Worm (Caenorhabditis elegans) whole organism, late embryonic: ENCODE measurements around the gene clec-123.
A peak's percentile ranks its signal among the peaks of the same experiment; 100 is the strongest.

Experiments used
- C08G9.2 ChIP-seq: sonication (generic microtip); optimal IDR thresholded peaks from 2 replicates; lab custom pipeline; 2016; ENCODE audit warnings: mild to moderate bottlenecking, missing genetic modification characterization, moderate library complexity, missing compliant biosample characterization
- C38D4.7 ChIP-seq: fragments of 200-800 bp; sonication (Bioruptor generic); optimal IDR thresholded peaks from 2 replicates; lab custom pipeline; 2018; ENCODE audit warnings: mild to moderate bottlenecking, missing genetic modification characterization, moderate library complexity, missing compliant biosample characterization
- F13H6.1 ChIP-seq: sonication (generic microtip); optimal IDR thresholded peaks from 2 replicates; lab custom pipeline; 2016; ENCODE audit warnings: missing genetic modification characterization, missing compliant biosample characterization
- ahr-1 ChIP-seq: sonication (generic microtip); optimal IDR thresholded peaks from 2 replicates; lab custom pipeline; 2016; ENCODE audit warnings: missing genetic modification characterization, missing compliant biosample characterization
- ama-1 ChIP-seq: fragments of 150-350 bp; optimal IDR thresholded peaks from 2 replicates; lab custom pipeline; 2014
- ceh-18 ChIP-seq: sonication (generic microtip); optimal IDR thresholded peaks from 2 replicates; lab custom pipeline; 2016; ENCODE audit warnings: missing genetic modification characterization, missing compliant biosample characterization
- ceh-2 ChIP-seq: sonication (generic microtip); optimal IDR thresholded peaks from 2 replicates; lab custom pipeline; 2016; ENCODE audit warnings: missing genotype, missing genetic modification characterization, missing compliant biosample characterization
- ceh-24 ChIP-seq: sonication (generic microtip); optimal IDR thresholded peaks from 2 replicates; lab custom pipeline; 2016; ENCODE audit warnings: mild to moderate bottlenecking, missing genetic modification characterization, missing compliant biosample characterization
- ceh-30 ChIP-seq: fragments of 150-350 bp; optimal IDR thresholded peaks from 2 replicates; lab custom pipeline; 2014; ENCODE audit warnings: missing biosample characterization, missing genetic modification characterization
- ceh-31 ChIP-seq: sonication (generic microtip); optimal IDR thresholded peaks from 2 replicates; lab custom pipeline; 2016; ENCODE audit warnings: missing genetic modification characterization, missing compliant biosample characterization
- ceh-34 ChIP-seq: sonication (generic microtip); optimal IDR thresholded peaks from 2 replicates; lab custom pipeline; 2016; ENCODE audit warnings: mild to moderate bottlenecking, missing genetic modification characterization, missing compliant biosample characterization
- ceh-48 ChIP-seq: sonication (generic microtip); optimal IDR thresholded peaks from 2 replicates; lab custom pipeline; 2016; ENCODE audit warnings: missing genetic modification characterization, inconsistent platforms, missing compliant biosample characterization
- ceh-9 ChIP-seq: sonication (generic microtip); optimal IDR thresholded peaks from 2 replicates; lab custom pipeline; 2016; ENCODE audit warnings: mild to moderate bottlenecking, missing genetic modification characterization, inconsistent platforms, missing compliant biosample characterization
- dmd-4 ChIP-seq: sonication (generic microtip); optimal IDR thresholded peaks from 2 replicates; lab custom pipeline; 2016; ENCODE audit warnings: borderline replicate concordance, missing genetic modification characterization, missing compliant biosample characterization
- elt-4 ChIP-seq: sonication (generic microtip); optimal IDR thresholded peaks from 2 replicates; lab custom pipeline; 2016; ENCODE audit warnings: missing genetic modification characterization, missing compliant biosample characterization
- eyg-1 ChIP-seq: sonication (generic microtip); optimal IDR thresholded peaks from 2 replicates; lab custom pipeline; 2016; ENCODE audit warnings: missing genotype, missing genetic modification characterization, missing compliant biosample characterization
- fax-1 ChIP-seq: sonication (generic microtip); optimal IDR thresholded peaks from 2 replicates; lab custom pipeline; 2016; ENCODE audit warnings: missing genotype, missing genetic modification characterization, missing compliant biosample characterization
- fkh-10 ChIP-seq: fragments of 150-350 bp; optimal IDR thresholded peaks from 2 replicates; lab custom pipeline; 2014; ENCODE audit warnings: missing biosample characterization, missing genetic modification reagents, missing genetic modification characterization
- gmeb-2 ChIP-seq: sonication (generic microtip); optimal IDR thresholded peaks from 2 replicates; lab custom pipeline; 2016; ENCODE audit warnings: missing genetic modification characterization, inconsistent platforms, missing compliant biosample characterization
- hlh-13 ChIP-seq: fragments of 200-800 bp; sonication (Bioruptor generic); optimal IDR thresholded peaks from 2 replicates; lab custom pipeline; 2018; ENCODE audit warnings: mild to moderate bottlenecking, missing genetic modification characterization, missing compliant biosample characterization
- hlh-30 ChIP-seq: sonication (generic microtip); optimal IDR thresholded peaks from 2 replicates; lab custom pipeline; 2017; ENCODE audit warnings: antibody characterized with exemption, missing genetic modification characterization, missing compliant biosample characterization; ENCODE audit not compliant: insufficient read depth
- hlh-6 ChIP-seq: sonication (generic microtip); optimal IDR thresholded peaks from 2 replicates; lab custom pipeline; 2016; ENCODE audit warnings: missing genotype, missing genetic modification characterization, missing compliant biosample characterization
- lin-11 ChIP-seq: fragments of 200-800 bp; sonication (Bioruptor generic); optimal IDR thresholded peaks from 2 replicates; lab custom pipeline; 2018; ENCODE audit warnings: mild to moderate bottlenecking, missing genetic modification characterization, missing compliant biosample characterization
- nhr-11 ChIP-seq: fragments of 150-350 bp; optimal IDR thresholded peaks from 2 replicates; lab custom pipeline; 2014; ENCODE audit warnings: missing biosample characterization, missing genetic modification characterization
- npax-4 ChIP-seq: sonication (generic microtip); optimal IDR thresholded peaks from 2 replicates; lab custom pipeline; 2016; ENCODE audit warnings: missing genetic modification characterization, missing compliant biosample characterization
- odd-2 ChIP-seq: sonication (generic microtip); optimal IDR thresholded peaks from 2 replicates; lab custom pipeline; 2017; ENCODE audit warnings: antibody characterized with exemption, mild to moderate bottlenecking, missing genetic modification characterization, missing compliant biosample characterization
- pat-9 ChIP-seq: fragments of 200-800 bp; sonication (Bioruptor generic); optimal IDR thresholded peaks from 2 replicates; lab custom pipeline; 2018; ENCODE audit warnings: mild to moderate bottlenecking, missing genetic modification characterization, moderate library complexity, missing compliant biosample characterization
- pax-1 ChIP-seq: fragments of 150-350 bp; optimal IDR thresholded peaks from 2 replicates; lab custom pipeline; 2014; ENCODE audit warnings: missing biosample characterization, missing genetic modification characterization
- pha-2 ChIP-seq: sonication (generic microtip); optimal IDR thresholded peaks from 2 replicates; lab custom pipeline; 2017; ENCODE audit warnings: mild to moderate bottlenecking, missing genetic modification characterization, missing compliant biosample characterization
- pqm-1 ChIP-seq: sonication (generic microtip); optimal IDR thresholded peaks from 2 replicates; lab custom pipeline; 2016; ENCODE audit warnings: missing genetic modification characterization, missing compliant biosample characterization
- sdc-2 ChIP-seq: sonication (generic microtip); optimal IDR thresholded peaks from 2 replicates; lab custom pipeline; 2016; ENCODE audit warnings: missing genotype, missing genetic modification characterization, missing compliant biosample characterization
- tbx-2 ChIP-seq: sonication (generic microtip); optimal IDR thresholded peaks from 2 replicates; lab custom pipeline; 2016; ENCODE audit warnings: missing genetic modification characterization, missing compliant biosample characterization
- tbx-7 ChIP-seq: sonication (generic microtip); optimal IDR thresholded peaks from 2 replicates; lab custom pipeline; 2016; ENCODE audit warnings: missing genotype, missing genetic modification characterization, missing compliant biosample characterization
- ttx-3 ChIP-seq: sonication (generic microtip); optimal IDR thresholded peaks from 2 replicates; lab custom pipeline; 2016; ENCODE audit warnings: missing genetic modification reagents, missing genetic modification characterization, missing compliant biosample characterization
- unc-42 ChIP-seq: sonication (generic microtip); optimal IDR thresholded peaks from 2 replicates; lab custom pipeline; 2016; ENCODE audit warnings: missing genotype, missing genetic modification characterization, missing compliant biosample characterization
- ztf-16 ChIP-seq: sonication (generic microtip); optimal IDR thresholded peaks from 2 replicates; lab custom pipeline; 2017; ENCODE audit warnings: missing genetic modification characterization, missing compliant biosample characterization

Gene clec-123

ce11 chrII:3105765-3106164, 8.3 kb upstream of the clec-123 start, which contains the start of gene clec-122:
TSS of gene clec-122 (plus strand) at chrII:3106065.
- TF ChIP-seq npax-4 (tag; lab: Kevin White, UChicago) = no peak
- no peak for TF ChIP-seq ceh-18
- no peak for TF ChIP-seq pax-1 (tag; lab: Kevin White, UChicago)
- TF ChIP-seq elt-4 = no peak
- no peak for TF ChIP-seq ztf-16 (tag; lab: Kevin White, UChicago)
- no peak for TF ChIP-seq eyg-1 (tag; lab: Kevin White, UChicago)
- TF ChIP-seq ama-1 = no peak
- no peak for TF ChIP-seq C08G9.2
- no peak for TF ChIP-seq ceh-24 (tag; lab: Kevin White, UChicago)
- no peak for TF ChIP-seq pqm-1 (tag; lab: Kevin White, UChicago)
- no peak for TF ChIP-seq nhr-11
- TF ChIP-seq gmeb-2 (tag; lab: Kevin White, UChicago) = no peak
- TF ChIP-seq sdc-2 (tag; lab: Kevin White, UChicago) = no peak
- no peak for TF ChIP-seq ceh-2 (tag; lab: Kevin White, UChicago)
- TF ChIP-seq fax-1 (tag; lab: Kevin White, UChicago) = no peak
- TF ChIP-seq tbx-2 (tag; lab: Kevin White, UChicago) = no peak
- no peak for TF ChIP-seq pat-9 (tag; lab: Kevin White, UChicago)
- no peak for TF ChIP-seq tbx-7 (tag; lab: Kevin White, UChicago)
- no peak for TF ChIP-seq pha-2 (tag; lab: Kevin White, UChicago)

ce11 chrII:3108101-3108500, 5.9 kb upstream of the clec-123 start:
- TF ChIP-seq C08G9.2 = no peak
- TF ChIP-seq ceh-2 (tag; lab: Kevin White, UChicago) = no peak
- peak; percentile 34 for TF ChIP-seq hlh-6
- TF ChIP-seq ttx-3 = no peak
- TF ChIP-seq, all 69 proteins: peak for 1

ce11 chrII:3109533-3109932, 4.5 kb upstream of the clec-123 start:
- TF ChIP-seq tbx-7 (tag; lab: Kevin White, UChicago) (no peak), lin-11 (tag; lab: Kevin White, UChicago) (no peak), odd-2 (no peak)
- TF ChIP-seq, all 69 proteins: peak for 0

ce11 chrII:3110099-3110498, 3.9 kb upstream of the clec-123 start:
- no peak for TF ChIP-seq ceh-31 (tag; lab: Kevin White, UChicago)
- no peak for TF ChIP-seq ceh-18
- TF ChIP-seq unc-42 (tag; lab: Kevin White, UChicago) = no peak
- TF ChIP-seq tbx-2 (tag; lab: Kevin White, UChicago) = no peak
- TF ChIP-seq fkh-10 = no peak
- no peak for TF ChIP-seq hlh-13 (GFP tag; lab: Kevin White, UChicago)

DNA sequence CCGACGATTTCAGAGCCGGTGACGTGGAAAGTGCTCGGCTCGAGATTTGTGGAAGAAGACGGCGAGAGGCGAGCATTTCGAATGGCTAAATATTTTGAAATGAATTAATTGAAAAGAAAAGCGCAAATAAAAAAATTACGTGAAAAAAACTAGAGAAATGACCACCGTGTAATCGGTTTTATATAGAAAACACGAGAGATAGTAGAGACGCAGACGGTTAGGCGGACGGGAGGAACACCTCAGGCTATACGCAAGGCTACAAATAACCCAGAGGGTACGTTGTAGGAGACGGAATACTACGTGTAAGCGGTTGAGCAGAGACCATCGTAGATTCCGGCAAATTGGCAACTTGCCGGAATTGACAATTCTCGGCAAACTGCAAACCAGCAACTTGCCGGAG, 2.9 kb upstream of the clec-123 start, which contains the start of gene Y25C1A.13:
TSS of gene Y25C1A.13 (minus strand) at position 101 of the 400 bp plus-strand sequence.
- TF ChIP-seq ahr-1 (tag; lab: Kevin White, UChicago) (no peak), ama-1 (no peak)

DNA sequence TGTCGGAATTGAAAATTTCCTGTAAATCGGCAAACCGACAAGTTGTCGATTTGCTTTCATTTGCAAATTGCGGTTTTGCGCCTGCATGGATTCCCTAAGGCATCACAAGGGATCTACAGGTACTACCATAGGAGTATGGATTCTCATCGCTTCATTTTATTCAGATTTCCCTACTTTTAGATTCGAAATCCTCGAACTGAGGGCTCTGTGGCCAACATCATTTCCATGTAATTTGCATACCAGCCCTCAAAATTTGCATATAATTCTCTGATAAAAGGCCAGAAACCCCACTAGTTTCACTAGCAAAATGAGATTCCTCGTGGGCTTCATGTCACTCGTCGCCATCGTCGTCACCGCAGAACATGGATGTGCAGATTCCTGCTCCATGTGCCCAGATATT, 1.7 kb upstream of the clec-123 start, which contains the start of gene Y25C1A.2:
TSS of gene Y25C1A.2 (plus strand) at position 301 of the 400 bp plus-strand sequence.
- TF ChIP-seq C38D4.7 (GFP tag; lab: Kevin White, UChicago) = no peak
- no peak for TF ChIP-seq ceh-30 (tag; lab: Kevin White, UChicago)
- TF ChIP-seq fax-1 (tag; lab: Kevin White, UChicago) = no peak
- TF ChIP-seq npax-4 (tag; lab: Kevin White, UChicago) = no peak
- TF ChIP-seq ceh-9 = no peak
- no peak for TF ChIP-seq nhr-11
- TF ChIP-seq hlh-30 (tag; lab: Kevin White, UChicago) = no peak
- TF ChIP-seq ceh-34 (tag; lab: Kevin White, UChicago) = no peak
- TF ChIP-seq ama-1 = no peak
- TF ChIP-seq pqm-1 (tag; lab: Kevin White, UChicago) = no peak
- no peak for TF ChIP-seq ceh-2 (tag; lab: Kevin White, UChicago)
- no peak for TF ChIP-seq F13H6.1 (tag; lab: Kevin White, UChicago)
- no peak for TF ChIP-seq ceh-31 (tag; lab: Kevin White, UChicago)
- no peak for TF ChIP-seq ceh-48 (tag; lab: Kevin White, UChicago)
- TF ChIP-seq ahr-1 (tag; lab: Kevin White, UChicago) = no peak
- no peak for TF ChIP-seq dmd-4 (tag; lab: Kevin White, UChicago)
